Fruit fly (Drosophila melanogaster): Measurements from ENCODE around the gene CG32228.

The CG32228 gene

dm6 chr3L:20247513-20248173, 18.0 kb upstream of the CG32228 start, which contains the start of gene rdgC (continued):
- peak; percentile 94 for TF ChIP-seq sr (GFP tag; IDR thresholded peaks at IDR 0.05)
- TF ChIP-seq CG18619 (GFP tag; optimal IDR thresholded peaks at IDR 0.05): peak; percentile 91
- peak; percentile 97 for TF ChIP-seq Asciz (GFP tag; optimal IDR thresholded peaks at IDR 0.05)
- TF ChIP-seq Hr39 (optimal IDR thresholded peaks at IDR 0.05): no peak
- peak; percentile 92 for TF ChIP-seq CG14667 (GFP tag; IDR thresholded peaks at IDR 0.05)
- TF ChIP-seq CG34224 (GFP tag; IDR thresholded peaks at IDR 0.05; ENCODE audit: partially characterized antibody): no peak
- TF ChIP-seq CG3407 (GFP tag; optimal IDR thresholded peaks at IDR 0.05): peak; percentile 85
- TF ChIP-seq bcd (GFP tag; optimal IDR thresholded peaks at IDR 0.05): peak; percentile 95
- peak; percentile 97 for TF ChIP-seq Fer3 (tag; optimal IDR thresholded peaks at IDR 0.05)
- peak; percentile 96 for TF ChIP-seq CG9609 (GFP tag; optimal IDR thresholded peaks at IDR 0.05)
- TF ChIP-seq esg (GFP tag; conservative IDR thresholded peaks at IDR 0.05): peak; percentile 91
- TF ChIP-seq Neu2 (GFP tag; optimal IDR thresholded peaks at IDR 0.05; ENCODE audit: borderline replicate concordance): peak; percentile 64
- TF ChIP-seq CG6854 (GFP tag; optimal IDR thresholded peaks at IDR 0.05): peak; percentile 94

- no peak for TF ChIP-seq CG34422 (GFP tag; IDR thresholded peaks at IDR 0.05)
- TF ChIP-seq ham (GFP tag; IDR thresholded peaks at IDR 0.05): no peak
- no peak for TF ChIP-seq CG2120 (GFP tag; optimal IDR thresholded peaks at IDR 0.05)
- TF ChIP-seq mam (GFP tag; optimal IDR thresholded peaks at IDR 0.05): no peak
- TF ChIP-seq CG17802 (tag; optimal IDR thresholded peaks at IDR 0.05): no peak
- TF ChIP-seq slbo (GFP tag; IDR thresholded peaks at IDR 0.05): no peak
- no peak for TF ChIP-seq sens-2 (GFP tag; IDR thresholded peaks at IDR 0.05)
- TF ChIP-seq jumu (GFP tag; optimal IDR thresholded peaks at IDR 0.05): no peak
- no peak for TF ChIP-seq br (optimal IDR thresholded peaks at IDR 0.05)
- no peak for TF ChIP-seq Mrtf (GFP tag; IDR thresholded peaks at IDR 0.05)
- TF ChIP-seq CG11247 (GFP tag; IDR thresholded peaks at IDR 0.05): no peak
- no peak for TF ChIP-seq D19B (GFP tag; optimal IDR thresholded peaks at IDR 0.05)
- TF ChIP-seq so (GFP tag; IDR thresholded peaks at IDR 0.05): no peak
- no peak for TF ChIP-seq CG12744 (GFP tag; optimal IDR thresholded peaks at IDR 0.05)
- TF ChIP-seq YL-1 (GFP tag; optimal IDR thresholded peaks at IDR 0.05): no peak
Measured at dm6 chr3L:20275235-20275634, 9.6 kb downstream of the CG32228 start, which contains the start of gene CG17122. Gene CG17122 (minus strand): TSS chr3L:20275335.

dm6 chr3L:20275886-20276285, 10.3 kb downstream of the CG32228 start:
- TF ChIP-seq sr (GFP tag; IDR thresholded peaks at IDR 0.05): 0 out of 3 replicates have a peak, but pooled peaks have one; percentile 55
- peak; percentile 25 for TF ChIP-seq fd64A (GFP tag; optimal IDR thresholded peaks at IDR 0.05)
- no peak for TF ChIP-seq ham (GFP tag; IDR thresholded peaks at IDR 0.05)
- peak; percentile 51 for TF ChIP-seq CG3407 (GFP tag; optimal IDR thresholded peaks at IDR 0.05)
- TF ChIP-seq lab (GFP tag; optimal IDR thresholded peaks at IDR 0.05): peak; percentile 49
- peak; percentile 18 for TF ChIP-seq CG6813 (GFP tag; optimal IDR thresholded peaks at IDR 0.05)
- TF ChIP-seq BtbVII (GFP tag; optimal IDR thresholded peaks at IDR 0.05): no peak
- TF ChIP-seq zfh1 (GFP tag; IDR thresholded peaks at IDR 0.05): 0 out of 3 replicates have a peak, but pooled peaks have one; percentile 33
- peak in 1 of 2 experiments; percentile 9 for TF ChIP-seq chif (GFP tag; optimal IDR thresholded peaks at IDR 0.05)
- no peak for TF ChIP-seq Chrac-16 (GFP tag; optimal IDR thresholded peaks at IDR 0.05)
- TF ChIP-seq scrt (GFP tag; optimal IDR thresholded peaks at IDR 0.05): no peak
- no peak for TF ChIP-seq D (optimal IDR thresholded peaks at IDR 0.05)
- TF ChIP-seq D (GFP tag; optimal IDR thresholded peaks at IDR 0.05): peak; percentile 4
- peak; percentile 52; the same call in 1 of the 3 replicates for TF ChIP-seq ken (GFP tag; IDR thresholded peaks at IDR 0.05)
- TF ChIP-seq cad (GFP tag; optimal IDR thresholded peaks at IDR 0.05): no peak
- peak; percentile 20 for TF ChIP-seq CG18599 (GFP tag; optimal IDR thresholded peaks at IDR 0.05)
- peak; percentile 22; the same call in 1 of the 2 replicates for TF ChIP-seq ara (GFP tag; IDR thresholded peaks at IDR 0.05)
- no peak for TF ChIP-seq Dbx (GFP tag; IDR thresholded peaks at IDR 0.05)
- peak; percentile 10 for TF ChIP-seq MTF-1 (GFP tag; optimal IDR thresholded peaks at IDR 0.05; ENCODE audit: borderline replicate concordance)
- no peak for TF ChIP-seq CG18764 (GFP tag; optimal IDR thresholded peaks at IDR 0.05)
- no peak for TF ChIP-seq Vsx1 (GFP tag; optimal IDR thresholded peaks at IDR 0.05)
- peak; percentile 77 for TF ChIP-seq ATbp (GFP tag; optimal IDR thresholded peaks at IDR 0.05)
- TF ChIP-seq ap (GFP tag; IDR thresholded peaks at IDR 0.05): no peak
- TF ChIP-seq CG14860 (GFP tag; IDR thresholded peaks at IDR 0.05; ENCODE audit: partially characterized antibody): no peak
